Fruit fly (Drosophila melanogaster) whole organism, prepupa: ENCODE data around the gene Cpr92A.

ENCODE experiments used
- Blimp-1 ChIP-seq: fragments of 200-800 bp; sonication (Bioruptor generic); optimal IDR thresholded peaks from 3 replicates; lab custom pipeline; 2017; ENCODE audit warnings: missing biosample characterization, missing genetic modification characterization, mild to moderate bottlenecking, moderate library complexity, missing genetic modification reagents
- CG10631 ChIP-seq: fragments of 200-800 bp; sonication (Bioruptor generic); optimal IDR thresholded peaks from 2 replicates; lab custom pipeline; 2016; ENCODE audit warnings: missing biosample characterization, missing genetic modification characterization
- CG11762 ChIP-seq: fragments of 200-800 bp; sonication (Bioruptor generic); optimal IDR thresholded peaks from 3 replicates; lab custom pipeline; 2016; ENCODE audit warnings: missing biosample characterization, missing genetic modification characterization; ENCODE audit not compliant: insufficient read depth
- CG11902 ChIP-seq: fragments of 200-800 bp; sonication (Bioruptor generic); optimal IDR thresholded peaks from 3 replicates; lab custom pipeline; 2016; ENCODE audit warnings: missing biosample characterization, missing genetic modification characterization
- CG1621 ChIP-seq: fragments of 200-800 bp; sonication (Bioruptor generic); optimal IDR thresholded peaks from 3 replicates; lab custom pipeline; 2018; ENCODE audit warnings: missing biosample characterization, mild to moderate bottlenecking, missing genetic modification characterization
- CG16779 ChIP-seq: fragments of 200-800 bp; sonication (Bioruptor generic); optimal IDR thresholded peaks from 3 replicates; lab custom pipeline; 2017; ENCODE audit warnings: missing biosample characterization, mild to moderate bottlenecking, missing genetic modification characterization
- CG31627 ChIP-seq: fragments of 200-800 bp; sonication (Bioruptor generic); optimal IDR thresholded peaks from 3 replicates; lab custom pipeline; 2016; ENCODE audit warnings: missing biosample characterization, missing genetic modification characterization
- CG34406 ChIP-seq: fragments of 200-800 bp; sonication (Bioruptor generic); optimal IDR thresholded peaks from 3 replicates; lab custom pipeline; 2016; ENCODE audit warnings: missing biosample characterization, missing genetic modification characterization
- CG3919 ChIP-seq: fragments of 200-800 bp; sonication (Bioruptor generic); optimal IDR thresholded peaks from 3 replicates; lab custom pipeline; 2016; ENCODE audit warnings: missing biosample characterization, missing genetic modification characterization
- CG6163 ChIP-seq: fragments of 200-800 bp; sonication (Bioruptor generic); IDR thresholded peaks from 3 replicates; pipeline ENCODE4 v1.3.6; 2022; ENCODE audit warnings: missing biosample characterization, missing genetic modification characterization
- CG6276 ChIP-seq: fragments of 200-800 bp; sonication (Bioruptor generic); optimal IDR thresholded peaks from 2 replicates; lab custom pipeline; 2017; ENCODE audit warnings: missing biosample characterization, mild to moderate bottlenecking, missing genetic modification characterization
- CG6792 ChIP-seq: fragments of 200-800 bp; sonication (Bioruptor generic); optimal IDR thresholded peaks from 3 replicates; lab custom pipeline; 2016; ENCODE audit warnings: missing biosample characterization, missing genetic modification characterization
- CG6854 ChIP-seq: fragments of 200-800 bp; sonication (Bioruptor generic); optimal IDR thresholded peaks from 2 replicates; lab custom pipeline; 2017; ENCODE audit warnings: missing biosample characterization, mild to moderate bottlenecking, missing genetic modification characterization
- CG7368 ChIP-seq: fragments of 200-800 bp; sonication (Bioruptor generic); optimal IDR thresholded peaks from 3 replicates; lab custom pipeline; 2016; ENCODE audit warnings: missing biosample characterization, missing genetic modification characterization
- CG8119 ChIP-seq: fragments of 200-800 bp; sonication (Bioruptor generic); IDR thresholded peaks from 3 replicates; pipeline ENCODE4 v1.3.6; 2022; ENCODE audit warnings: missing biosample characterization, missing genetic modification characterization
- CG8319 ChIP-seq: fragments of 200-800 bp; sonication (Bioruptor generic); optimal IDR thresholded peaks from 3 replicates; lab custom pipeline; 2016; ENCODE audit warnings: missing biosample characterization, missing genetic modification characterization
- CG8632 ChIP-seq: fragments of 200-800 bp; sonication (Bioruptor generic); optimal IDR thresholded peaks from 3 replicates; lab custom pipeline; 2016; ENCODE audit warnings: missing biosample characterization, missing genetic modification characterization
- Eip78C ChIP-seq: fragments of 200-800 bp; sonication (Bioruptor generic); peaks from one replicate; lab custom pipeline; 2016; ENCODE audit warnings: missing biosample characterization, missing genetic modification characterization
- Ets21C ChIP-seq: fragments of 200-800 bp; sonication (Bioruptor generic); optimal IDR thresholded peaks from 3 replicates; lab custom pipeline; 2016; ENCODE audit warnings: missing biosample characterization, missing genetic modification characterization
- Ets96B ChIP-seq: fragments of 200-800 bp; optimal IDR thresholded peaks from 2 replicates; lab custom pipeline; 2019; ENCODE audit warnings: missing biosample characterization, mild to moderate bottlenecking, missing genetic modification characterization, moderate library complexity
- Hr39 ChIP-seq: fragments of 200-800 bp; sonication (Bioruptor generic); optimal IDR thresholded peaks from 2 replicates; lab custom pipeline; 2016; ENCODE audit warnings: missing biosample characterization, missing genetic modification characterization
- Hr4 ChIP-seq: fragments of 200-800 bp; sonication (Bioruptor generic); optimal IDR thresholded peaks from 3 replicates; lab custom pipeline; 2016; ENCODE audit warnings: missing biosample characterization, missing genetic modification characterization
- Met ChIP-seq: fragments of 200-800 bp; sonication (Bioruptor generic); optimal IDR thresholded peaks from 3 replicates; lab custom pipeline; 2016; ENCODE audit warnings: missing biosample characterization, missing genetic modification characterization
- OdsH ChIP-seq: fragments of 200-800 bp; sonication (Bioruptor generic); optimal IDR thresholded peaks from 3 replicates; lab custom pipeline; 2016; ENCODE audit warnings: missing biosample characterization, missing genetic modification characterization
- Smox ChIP-seq: fragments of 200-800 bp; sonication (Bioruptor generic); optimal IDR thresholded peaks from 3 replicates; lab custom pipeline; 2016; ENCODE audit warnings: missing biosample characterization, missing genetic modification characterization
- Sox102F ChIP-seq: fragments of 200-800 bp; sonication (Bioruptor generic); optimal IDR thresholded peaks from 2 replicates; lab custom pipeline; 2016; ENCODE audit warnings: missing biosample characterization, mild to moderate bottlenecking, missing genetic modification characterization
- Sox14 ChIP-seq: fragments of 200-800 bp; sonication (Bioruptor generic); optimal IDR thresholded peaks from 3 replicates; lab custom pipeline; 2016; ENCODE audit warnings: missing biosample characterization, missing genetic modification characterization
- achi ChIP-seq: fragments of 200-800 bp; sonication (Bioruptor generic); optimal IDR thresholded peaks from 3 replicates; lab custom pipeline; 2016; ENCODE audit warnings: missing biosample characterization, missing genetic modification characterization
- acj6 ChIP-seq: fragments of 200-800 bp; sonication (Bioruptor generic); optimal IDR thresholded peaks from 3 replicates; lab custom pipeline; 2016; ENCODE audit warnings: missing biosample characterization, missing genetic modification characterization
- cyc ChIP-seq: fragments of 200-800 bp; sonication (Bioruptor generic); optimal IDR thresholded peaks from 3 replicates; lab custom pipeline; 2016; ENCODE audit warnings: missing biosample characterization, missing genetic modification characterization
- dsx ChIP-seq: fragments of 200-800 bp; optimal IDR thresholded peaks from 3 replicates; lab custom pipeline; 2019; ENCODE audit warnings: missing biosample characterization, mild to moderate bottlenecking, missing genetic modification characterization, moderate library complexity; ENCODE audit not compliant: poor library complexity, severe bottlenecking
- eg ChIP-seq: fragments of 200-800 bp; sonication (Bioruptor generic); IDR thresholded peaks from 3 replicates; pipeline ENCODE4 v1.3.6; 2022; ENCODE audit warnings: missing biosample characterization, missing genetic modification characterization
- esn ChIP-seq: fragments of 200-800 bp; sonication (Bioruptor generic); optimal IDR thresholded peaks from 2 replicates; lab custom pipeline; 2016; ENCODE audit warnings: missing biosample characterization, mild to moderate bottlenecking, missing genetic modification characterization, moderate library complexity
- fd59A ChIP-seq: fragments of 200-800 bp; sonication (Bioruptor generic); optimal IDR thresholded peaks from 2 replicates; lab custom pipeline; 2017; ENCODE audit warnings: missing biosample characterization, mild to moderate bottlenecking, missing genetic modification characterization, missing genetic modification reagents
- fd85E ChIP-seq: fragments of 200-800 bp; sonication (Bioruptor generic); optimal IDR thresholded peaks from 3 replicates; lab custom pipeline; 2016; ENCODE audit warnings: missing biosample characterization, missing genetic modification characterization
- fkh ChIP-seq: fragments of 200-800 bp; sonication (Bioruptor generic); optimal IDR thresholded peaks from 3 replicates; lab custom pipeline; 2017; ENCODE audit warnings: missing biosample characterization, mild to moderate bottlenecking, missing genetic modification characterization, moderate library complexity
- lz ChIP-seq: fragments of 200-800 bp; sonication (Bioruptor generic); optimal IDR thresholded peaks from 3 replicates; lab custom pipeline; 2016; ENCODE audit warnings: missing biosample characterization, missing genetic modification characterization
- spab ChIP-seq: fragments of 200-800 bp; sonication (Bioruptor generic); optimal IDR thresholded peaks from 2 replicates; lab custom pipeline; 2017; ENCODE audit warnings: missing biosample characterization, mild to moderate bottlenecking, missing genetic modification characterization, missing genetic modification reagents
- ss ChIP-seq, 2 experiments: fragments of 200-800 bp; sonication (Bioruptor generic); optimal IDR thresholded peaks; 2 replicates in 1 of 2; 3 replicates in 1 of 2; lab custom pipeline; 2017 to 2018; ENCODE audit warnings: mild to moderate bottlenecking in 2 of 2, missing biosample characterization in 2 of 2, missing genetic modification characterization in 2 of 2, moderate library complexity in 1 of 2
- svp ChIP-seq: fragments of 200-800 bp; sonication (Bioruptor generic); peaks from one replicate; lab custom pipeline; 2016; ENCODE audit warnings: missing biosample characterization, missing genetic modification characterization
- topi ChIP-seq: fragments of 200-800 bp; sonication (Bioruptor generic); optimal IDR thresholded peaks from 3 replicates; lab custom pipeline; 2016; ENCODE audit warnings: missing biosample characterization, missing genetic modification characterization

The Cpr92A gene

dm6 chr3R:19644094-19644900 lies 45.5 kb upstream of the Cpr92A start, which contains the start of gene Vha13:
Gene Vha13, minus strand, starts transcription at chr3R:19644386.
- TF ChIP-seq OdsH (GFP tag; lab: Kevin White, UChicago) (peak; percentile 26), CG6276 (GFP tag; lab: Kevin White, UChicago) (no peak), CG6163 (GFP tag; lab: Robert Waterston, UW) (peak; percentile 46; the same call in 1 of the 3 replicates), acj6 (GFP tag; lab: Kevin White, UChicago) (peak; percentile 20), CG16779 (tag; lab: Kevin White, UChicago) (peak; percentile 56), lz (peak; percentile 42), CG11902 (GFP tag; lab: Kevin White, UChicago) (peak; percentile 32), CG7368 (GFP tag; lab: Kevin White, UChicago) (peak; percentile 15), Smox (GFP tag; lab: Kevin White, UChicago) (peak; percentile 32), CG6792 (GFP tag; lab: Kevin White, UChicago) (no peak), dsx (GFP tag; lab: Kevin White, UChicago) (peak; percentile 2), ss (GFP tag; optimal IDR thresholded peaks at IDR 0.05; lab: Kevin White, UChicago) (peak; percentile 49 to 57), Eip78C (GFP tag; lab: Kevin White, UChicago) (peak; percentile 68), CG8119 (GFP tag; lab: Robert Waterston, UW) (peak; percentile 31; the same call in 1 of the 3 replicates), Sox102F (GFP tag; lab: Kevin White, UChicago) (peak; percentile 64), cyc (peak; percentile 5), CG1621 (tag; lab: Kevin White, UChicago) (peak; percentile 15), fkh (GFP tag; lab: Kevin White, UChicago) (peak; percentile 38), Ets96B (tag; lab: Kevin White, UChicago) (no peak), spab (GFP tag; lab: Kevin White, UChicago) (no peak), CG8632 (no peak), Blimp-1 (GFP tag; lab: Kevin White, UChicago) (peak; percentile 10), fd59A (GFP tag; lab: Kevin White, UChicago) (no peak), CG3919 (GFP tag; lab: Kevin White, UChicago) (peak; percentile 50), Sox14 (peak; percentile 11), CG6854 (GFP tag; lab: Kevin White, UChicago) (peak; percentile 87), CG10631 (peak; percentile 51), topi (peak; percentile 28), esn (GFP tag; lab: Kevin White, UChicago) (peak; percentile 21), Hr39 (peak; percentile 58), CG31627 (GFP tag; lab: Kevin White, UChicago) (peak; percentile 49), Met (GFP tag; lab: Kevin White, UChicago) (no peak), svp (GFP tag; lab: Kevin White, UChicago) (peak; percentile 74), CG8319 (peak; percentile 1), Hr4 (peak; percentile 6), Ets21C (GFP tag; lab: Kevin White, UChicago) (peak; percentile 36), CG11762 (GFP tag; lab: Kevin White, UChicago) (no peak), achi (GFP tag; lab: Kevin White, UChicago) (peak; percentile 28)

dm6 chr3R:19642893-19643270 lies 44.1 kb upstream of the Cpr92A start:
- peak; percentile 35 for TF ChIP-seq esn (GFP tag; lab: Kevin White, UChicago)
- TF ChIP-seq fd85E, result no peak
- no peak for TF ChIP-seq cyc
- no peak for TF ChIP-seq CG10631
- TF ChIP-seq spab (GFP tag; lab: Kevin White, UChicago), result no peak
- TF ChIP-seq eg (GFP tag; lab: Robert Waterston, UW), result no peak
- peak; percentile 68 for TF ChIP-seq Eip78C (GFP tag; lab: Kevin White, UChicago)
- peak; percentile 23 for TF ChIP-seq topi
- no peak for TF ChIP-seq Met (GFP tag; lab: Kevin White, UChicago)
- TF ChIP-seq CG34406, result no peak
